Worm (Caenorhabditis elegans): ENCODE measurements around the gene B0244.9.

DNA sequence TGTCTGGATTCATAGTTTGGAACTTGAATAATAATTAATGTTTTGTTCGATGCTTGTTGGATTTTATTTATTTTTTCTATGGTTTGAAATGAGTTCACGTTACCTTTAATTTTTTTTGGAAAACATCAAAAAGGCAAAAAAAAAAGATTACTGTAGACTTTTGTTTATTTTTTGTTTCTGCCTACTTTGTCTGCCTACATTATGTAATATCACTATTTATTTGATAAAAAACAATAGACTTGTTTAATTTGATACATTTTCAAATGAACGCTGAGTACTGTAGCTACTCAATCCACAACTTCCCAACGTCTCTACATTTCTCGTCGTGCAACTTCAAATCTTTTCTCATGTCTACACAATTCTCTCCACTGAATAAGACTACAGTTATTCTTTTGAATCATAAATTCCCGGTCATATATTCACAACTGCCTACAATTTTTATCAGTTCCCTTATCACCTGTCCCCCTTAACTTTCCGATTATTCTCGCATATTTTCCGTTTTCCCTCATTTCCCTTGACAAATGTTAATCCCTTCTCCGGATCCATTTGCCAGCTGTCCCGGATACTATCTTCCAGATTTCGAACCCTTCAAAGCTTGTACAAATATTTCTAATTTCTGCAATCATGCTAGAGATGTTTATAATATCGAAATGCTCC, at the start of gene B0244.9, which contains the start of gene B0244.7:
- TF ChIP-seq ztf-18 (tag; optimal IDR thresholded peaks at IDR 0.05) = no peak
- no peak for TF ChIP-seq dpl-1 (GFP tag; optimal IDR thresholded peaks at IDR 0.05)
- TF ChIP-seq snpc-4 (GFP tag; optimal IDR thresholded peaks at IDR 0.05) = no peak
- no peak for TF ChIP-seq snpc-4 (tag; optimal IDR thresholded peaks at IDR 0.05)
- no peak for TF ChIP-seq let-607 (tag; optimal IDR thresholded peaks at IDR 0.05)
- no peak for TF ChIP-seq ztf-22 (GFP tag; optimal IDR thresholded peaks at IDR 0.05)
- TF ChIP-seq pha-4 (tag; optimal IDR thresholded peaks at IDR 0.05) = no peak
- TF ChIP-seq unc-62 (GFP tag; optimal IDR thresholded peaks at IDR 0.05) = no peak
- no peak for TF ChIP-seq athp-1 (tag; optimal IDR thresholded peaks at IDR 0.05)
- peak; percentile 16 for TF ChIP-seq nhr-80 (tag; optimal IDR thresholded peaks at IDR 0.05)
- no peak for TF ChIP-seq gei-17 (GFP tag; optimal IDR thresholded peaks at IDR 0.05)
- TF ChIP-seq nfyb-1 (GFP tag; IDR thresholded peaks at IDR 0.05) = no peak
- TF ChIP-seq F22D6.2 (tag; optimal IDR thresholded peaks at IDR 0.05) = no peak
- no peak for TF ChIP-seq ama-1 (optimal IDR thresholded peaks at IDR 0.05)
- no peak for TF ChIP-seq ama-1 (GFP tag; optimal IDR thresholded peaks at IDR 0.05)
